Fruit fly (Drosophila melanogaster): ENCODE results near the gene CG10469.

Gene CG10469

DNA sequence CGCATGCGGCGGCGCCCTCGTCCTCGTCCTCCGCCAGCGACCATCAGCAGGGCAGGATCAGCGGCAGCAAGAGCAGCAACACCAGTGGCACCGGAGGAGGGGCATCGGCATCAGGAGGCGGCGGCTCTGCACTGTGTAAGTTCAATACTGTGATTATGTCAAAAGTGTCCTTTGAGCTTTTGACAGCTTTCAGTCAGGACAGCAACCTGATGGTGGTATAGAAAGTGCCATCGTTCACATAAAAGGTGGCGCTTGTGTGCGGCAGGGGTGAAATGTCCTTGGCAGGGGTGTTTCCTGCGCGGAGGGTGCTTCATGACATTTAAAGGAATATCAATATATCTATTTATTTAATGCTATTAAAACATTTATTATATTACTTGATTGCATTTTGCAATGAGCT, 10.5 kb upstream of the CG10469 start (continued):
- TF ChIP-seq her (GFP tag; optimal IDR thresholded peaks at IDR 0.05) (no peak), crol (GFP tag; IDR thresholded peaks at IDR 0.05) (0 out of 2 replicates have a peak, but pooled peaks have one; percentile 22), chn (GFP tag; optimal IDR thresholded peaks at IDR 0.05) (no peak), HHEX (GFP tag; optimal IDR thresholded peaks at IDR 0.05) (no peak), ewg (GFP tag; optimal IDR thresholded peaks at IDR 0.05) (no peak), CG4424 (GFP tag; optimal IDR thresholded peaks at IDR 0.05) (no peak), BEAF-32 (GFP tag; optimal IDR thresholded peaks at IDR 0.05) (no peak), sob (GFP tag; IDR thresholded peaks at IDR 0.05) (no peak), CG11398 (GFP tag; optimal IDR thresholded peaks at IDR 0.05) (no peak), CG16813 (GFP tag; IDR thresholded peaks at IDR 0.05; ENCODE audit: partially characterized antibody) (no peak), fd96Cb (tag; optimal IDR thresholded peaks at IDR 0.05) (no peak), grau (tag; optimal IDR thresholded peaks at IDR 0.05) (no peak), Sox102F (GFP tag; optimal IDR thresholded peaks at IDR 0.05) (no peak), bigmax (GFP tag; optimal IDR thresholded peaks at IDR 0.05) (no peak), CG9215 (GFP tag; IDR thresholded peaks at IDR 0.05) (no peak), Sox100B (GFP tag; optimal IDR thresholded peaks at IDR 0.05) (no peak), pita (GFP tag; optimal IDR thresholded peaks at IDR 0.05) (peak; percentile 49), CG14965 (GFP tag; optimal IDR thresholded peaks at IDR 0.05; ENCODE audit: borderline replicate concordance) (no peak), Hr78 (GFP tag; optimal IDR thresholded peaks at IDR 0.05) (no peak), CG4617 (GFP tag; optimal IDR thresholded peaks at IDR 0.05; ENCODE audit: borderline replicate concordance) (no peak), lab (GFP tag; optimal IDR thresholded peaks at IDR 0.05) (no peak), al (GFP tag; IDR thresholded peaks at IDR 0.05) (no peak), CG6272 (GFP tag; IDR thresholded peaks at IDR 0.05) (0 out of 2 replicates have a peak, but pooled peaks have one; percentile 26), CG17912 (GFP tag; optimal IDR thresholded peaks at IDR 0.05) (no peak), Hr39 (optimal IDR thresholded peaks at IDR 0.05) (no peak), C15 (GFP tag; IDR thresholded peaks at IDR 0.05) (no peak), GATAe (GFP tag; conservative IDR thresholded peaks at IDR 0.05) (no peak), mam (GFP tag; optimal IDR thresholded peaks at IDR 0.05) (no peak), seq (GFP tag; IDR thresholded peaks at IDR 0.05) (0 out of 2 replicates have a peak, but pooled peaks have one; percentile 33)

DNA sequence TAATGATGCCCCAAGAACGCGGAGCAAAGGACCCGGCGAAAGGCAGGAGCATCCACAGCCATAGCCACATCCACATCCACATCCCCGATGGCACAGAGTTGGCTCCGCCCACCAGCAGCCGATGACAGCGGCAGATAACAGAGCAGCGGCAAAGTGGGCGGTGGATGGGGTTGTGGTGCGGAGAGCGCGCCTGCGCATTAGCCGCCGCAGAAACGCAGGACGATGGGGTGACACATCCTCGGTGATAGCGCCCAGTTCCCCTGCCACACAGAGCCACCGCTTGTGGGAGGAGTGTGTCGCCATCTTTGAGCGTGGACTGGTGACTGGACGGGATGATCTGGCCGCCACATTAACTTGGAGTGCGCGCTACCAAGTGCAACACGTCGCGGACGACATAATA, 4.2 kb upstream of the CG10469 start, which contains the start of gene Ets65A:
Gene Ets65A (plus strand): TSS at position 348 of the 400 bp plus-strand sequence.
- peak; percentile 34 for TF ChIP-seq Deaf1 (tag; optimal IDR thresholded peaks at IDR 0.05)
- no peak for TF ChIP-seq CG7556 (GFP tag; optimal IDR thresholded peaks at IDR 0.05)
- TF ChIP-seq pb (GFP tag; optimal IDR thresholded peaks at IDR 0.05): no peak
- peak; percentile 3 for TF ChIP-seq grn (GFP tag; optimal IDR thresholded peaks at IDR 0.05)
- no peak for TF ChIP-seq ttk (GFP tag; IDR thresholded peaks at IDR 0.05)
- TF ChIP-seq knrl (GFP tag; IDR thresholded peaks at IDR 0.05; ENCODE audit: partially characterized antibody): no peak
- TF ChIP-seq dan (GFP tag; IDR thresholded peaks at IDR 0.05): 0 out of 2 replicates have a peak, but pooled peaks have one; percentile 16
- TF ChIP-seq Ets65A (GFP tag): peak; percentile 47
- TF ChIP-seq CG11560 (tag; IDR thresholded peaks at IDR 0.05): 0 out of 3 replicates have a peak, but pooled peaks have one; percentile 28
- no peak for TF ChIP-seq lov (optimal IDR thresholded peaks at IDR 0.05)
- 0 out of 3 replicates have a peak, but pooled peaks have one; percentile 11 for TF ChIP-seq lov (GFP tag; IDR thresholded peaks at IDR 0.05)
- peak; percentile 91 for TF ChIP-seq Nf-YC (tag; optimal IDR thresholded peaks at IDR 0.05)
- peak; percentile 42 for TF ChIP-seq Med (GFP tag)
- no peak for TF ChIP-seq CG3163 (GFP tag; optimal IDR thresholded peaks at IDR 0.05)
- TF ChIP-seq Spps (tag; optimal IDR thresholded peaks at IDR 0.05): no peak
- no peak for TF ChIP-seq CG10147 (GFP tag; optimal IDR thresholded peaks at IDR 0.05)
- TF ChIP-seq luna (GFP tag; optimal IDR thresholded peaks at IDR 0.05): no peak
- no peak for TF ChIP-seq lbe (GFP tag; optimal IDR thresholded peaks at IDR 0.05)
- 0 out of 3 replicates have a peak, but pooled peaks have one; percentile 12 for TF ChIP-seq zen2 (GFP tag; IDR thresholded peaks at IDR 0.05; ENCODE audit: partially characterized antibody)
- TF ChIP-seq Nf-YB (GFP tag; optimal IDR thresholded peaks at IDR 0.05): peak; percentile 75
- TF ChIP-seq ewg (GFP tag; optimal IDR thresholded peaks at IDR 0.05): peak; percentile 79
- TF ChIP-seq seq (GFP tag; IDR thresholded peaks at IDR 0.05): peak; percentile 68; the same call in 1 of the 2 replicates
- TF ChIP-seq CG9215 (GFP tag; IDR thresholded peaks at IDR 0.05): no peak
- no peak for TF ChIP-seq cwo (GFP tag; optimal IDR thresholded peaks at IDR 0.05)
- TF ChIP-seq kay (GFP tag; optimal IDR thresholded peaks at IDR 0.05): no peak
- TF ChIP-seq Sox102F (GFP tag; optimal IDR thresholded peaks at IDR 0.05): no peak
